Worm (Caenorhabditis elegans) whole organism, L1 larva: ENCODE measurements around the gene unc-10.

ENCODE experiments used
- C04F5.9 ChIP-seq: sonication (generic microtip); optimal IDR thresholded peaks from 2 replicates; lab custom pipeline; 2016; ENCODE audit warnings: missing genetic modification characterization, missing compliant biosample characterization
- Y116A8C.19 ChIP-seq: sonication (generic microtip); optimal IDR thresholded peaks from 2 replicates; lab custom pipeline; 2016; ENCODE audit warnings: missing compliant biosample characterization, missing genetic modification characterization, borderline replicate concordance
- aha-1 ChIP-seq: fragments of 150-350 bp; optimal IDR thresholded peaks from 2 replicates; lab custom pipeline; 2014; ENCODE audit warnings: missing biosample characterization, missing genetic modification characterization
- aly-2 ChIP-seq: fragments of 150-350 bp; optimal IDR thresholded peaks from 2 replicates; lab custom pipeline; 2014; ENCODE audit warnings: missing biosample characterization, missing genetic modification characterization
- ama-1 ChIP-seq: fragments of 150-350 bp; optimal IDR thresholded peaks from 2 replicates; lab custom pipeline; 2014
- ceh-82 ChIP-seq, 3 experiments: fragments of 150-350 bp in 1 of 3; sonication (generic microtip) in 2 of 3; optimal IDR thresholded peaks; 2 replicates each; lab custom pipeline; 2014 to 2017; ENCODE audit warnings: missing biosample characterization in 3 of 3, missing genetic modification characterization in 3 of 3
- ceh-88 ChIP-seq: fragments of 200-800 bp; sonication (Bioruptor generic); IDR thresholded peaks from 2 replicates; pipeline ENCODE4 v1.3.6; 2022; ENCODE audit warnings: missing genetic modification characterization, missing compliant biosample characterization
- dpl-1 ChIP-seq, 3 experiments: fragments of 150-350 bp in 2 of 3; sonication (generic microtip) in 1 of 3; optimal IDR thresholded peaks; 2 replicates each; lab custom pipeline; 2014 to 2017; ENCODE audit warnings: missing biosample characterization in 3 of 3, missing genetic modification characterization in 3 of 3, missing genetic modification reagents in 3 of 3
- efl-1 ChIP-seq, 4 experiments: fragments of 150-350 bp; optimal IDR thresholded peaks in 3 of 4; peaks in 1 of 4; 1 replicate in 1 of 4; 2 replicates in 3 of 4; lab custom pipeline; 2014; ENCODE audit warnings: missing biosample characterization in 2 of 4, missing genetic modification characterization in 2 of 4, missing genetic modification reagents in 2 of 4
- elt-2 ChIP-seq: sonication (generic microtip); optimal IDR thresholded peaks from 2 replicates; lab custom pipeline; 2016; ENCODE audit warnings: missing genetic modification characterization, mild to moderate bottlenecking, inconsistent platforms, missing compliant biosample characterization, missing genetic modification reagents
- elt-3 ChIP-seq, 6 experiments: fragments of 150-350 bp in 1 of 6; sonication (generic microtip); optimal IDR thresholded peaks; 2 replicates each; lab custom pipeline; 2017 to 2018; ENCODE audit warnings: missing biosample characterization in 6 of 6, missing genetic modification characterization in 6 of 6, inconsistent platforms in 1 of 6
- fkh-10 ChIP-seq: sonication (generic microtip); optimal IDR thresholded peaks from 2 replicates; lab custom pipeline; 2017; ENCODE audit warnings: missing biosample characterization, missing genetic modification reagents, missing genetic modification characterization
- grh-1 ChIP-seq: fragments of 200-800 bp; sonication (Bioruptor generic); IDR thresholded peaks from 2 replicates; pipeline ENCODE4 v1.3.6; 2022; ENCODE audit warnings: missing genetic modification reagents, missing genetic modification characterization, missing compliant biosample characterization
- lin-35 ChIP-seq, 2 experiments: fragments of 150-350 bp; optimal IDR thresholded peaks; 2 replicates each; lab custom pipeline; 2014; ENCODE audit warnings: missing biosample characterization in 2 of 2, missing genetic modification characterization in 2 of 2, missing genetic modification reagents in 2 of 2
- lir-3 ChIP-seq: sonication (generic microtip); optimal IDR thresholded peaks from 2 replicates; lab custom pipeline; 2016; ENCODE audit warnings: mild to moderate bottlenecking, missing genetic modification characterization, moderate library complexity, missing compliant biosample characterization; ENCODE audit not compliant: poor library complexity
- mab-9 ChIP-seq: fragments of 200-800 bp; sonication (Bioruptor generic); IDR thresholded peaks from 2 replicates; pipeline ENCODE4 v1.3.6; 2022; ENCODE audit warnings: missing genetic modification reagents, missing genetic modification characterization, missing compliant biosample characterization
- mep-1 ChIP-seq: fragments of 150-350 bp; optimal IDR thresholded peaks from 2 replicates; lab custom pipeline; 2014; ENCODE audit warnings: missing biosample characterization, missing genetic modification characterization
- nhr-11 ChIP-seq: fragments of 150-350 bp; optimal IDR thresholded peaks from 2 replicates; lab custom pipeline; 2014; ENCODE audit warnings: missing biosample characterization, missing genetic modification characterization
- nhr-12 ChIP-seq: sonication (generic microtip); optimal IDR thresholded peaks from 2 replicates; lab custom pipeline; 2017; ENCODE audit warnings: missing biosample characterization, missing genetic modification characterization
- nhr-20 ChIP-seq: sonication (generic microtip); optimal IDR thresholded peaks from 2 replicates; lab custom pipeline; 2016; ENCODE audit warnings: mild to moderate bottlenecking, missing genetic modification characterization, missing compliant biosample characterization
- nhr-28 ChIP-seq: fragments of 150-350 bp; optimal IDR thresholded peaks from 2 replicates; lab custom pipeline; 2014; ENCODE audit warnings: missing biosample characterization, missing genetic modification characterization
- nhr-71 ChIP-seq: sonication (generic microtip); optimal IDR thresholded peaks from 2 replicates; lab custom pipeline; 2016; ENCODE audit warnings: mild to moderate bottlenecking, missing genetic modification characterization, moderate library complexity, missing compliant biosample characterization
- nhr-76 ChIP-seq: sonication (generic microtip); optimal IDR thresholded peaks from 2 replicates; lab custom pipeline; 2017; ENCODE audit warnings: missing biosample characterization, missing genetic modification characterization
- nhr-84 ChIP-seq: sonication (generic microtip); optimal IDR thresholded peaks from 2 replicates; lab custom pipeline; 2017; ENCODE audit warnings: missing biosample characterization, missing genetic modification characterization
- nhr-85 ChIP-seq: sonication (generic microtip); peaks from one replicate; lab custom pipeline; 2016; ENCODE audit warnings: missing genetic modification characterization, inconsistent platforms, missing compliant biosample characterization
- pqm-1 ChIP-seq: sonication (generic microtip); optimal IDR thresholded peaks from 3 replicates; lab custom pipeline; 2017; ENCODE audit warnings: missing biosample characterization, missing genetic modification characterization
- rnt-1 ChIP-seq: sonication (generic microtip); optimal IDR thresholded peaks from 2 replicates; lab custom pipeline; 2016; ENCODE audit warnings: mild to moderate bottlenecking, missing genetic modification characterization, moderate library complexity, missing compliant biosample characterization
- skn-1 ChIP-seq: fragments of 150-350 bp; optimal IDR thresholded peaks from 2 replicates; lab custom pipeline; 2014; ENCODE audit warnings: missing biosample characterization, missing genetic modification characterization
- tbx-2 ChIP-seq: sonication (generic microtip); optimal IDR thresholded peaks from 2 replicates; lab custom pipeline; 2016; ENCODE audit warnings: missing genetic modification characterization, missing compliant biosample characterization
- tlp-1 ChIP-seq: fragments of 150-350 bp; optimal IDR thresholded peaks from 2 replicates; lab custom pipeline; 2014; ENCODE audit warnings: missing biosample characterization, missing genetic modification characterization
- unc-62 ChIP-seq: fragments of 150-350 bp; optimal IDR thresholded peaks from 2 replicates; lab custom pipeline; 2014; ENCODE audit warnings: missing biosample characterization, missing genetic modification reagents, missing genetic modification characterization
- unc-98 ChIP-seq: fragments of 200-800 bp; sonication (Bioruptor generic); IDR thresholded peaks from 2 replicates; pipeline ENCODE4 v1.3.6; 2022; ENCODE audit warnings: missing genetic modification characterization, missing compliant biosample characterization
- vab-15 ChIP-seq: sonication (generic microtip); optimal IDR thresholded peaks from 2 replicates; lab custom pipeline; 2017; ENCODE audit warnings: missing genotype, mild to moderate bottlenecking, missing genetic modification characterization, missing compliant biosample characterization
- ztf-4 ChIP-seq: fragments of 150-350 bp; optimal IDR thresholded peaks from 2 replicates; lab custom pipeline; 2014; ENCODE audit warnings: missing biosample characterization, missing genetic modification characterization

The unc-10 gene

ce11 chrX:7305520-7306186, 25.5 kb upstream of the unc-10 start, which contains the start of gene sur-5 (continued):
- TF ChIP-seq vab-15 (tag; lab: Kevin White, UChicago) (no peak), elt-2 (tag; lab: Kevin White, UChicago) (peak; percentile 79), elt-3 (tag; optimal IDR thresholded peaks at IDR 0.05; lab: Kevin White, UChicago) (peak in 4 of 6 experiments; percentile 54 to 95 (median 64)), ama-1 (lab: Kevin White, UChicago) (no peak), nhr-85 (peak; percentile 78), tbx-2 (tag; lab: Kevin White, UChicago) (no peak), ztf-4 (tag; lab: Kevin White, UChicago) (no peak), grh-1 (no peak), Y116A8C.19 (no peak), ceh-88 (GFP tag; lab: Robert Waterston, UW) (no peak), nhr-71 (tag; lab: Kevin White, UChicago) (peak; percentile 72), mab-9 (no peak), lin-35 (GFP tag; optimal IDR thresholded peaks at IDR 0.05; lab: Kevin White, UChicago) (peak in 1 of 2 experiments; percentile 28), unc-62 (GFP tag; lab: Kevin White, UChicago) (no peak), nhr-12 (tag; lab: Kevin White, UChicago) (no peak), C04F5.9 (tag; lab: Kevin White, UChicago) (no peak), rnt-1 (tag; lab: Kevin White, UChicago) (peak; percentile 1), aha-1 (tag; lab: Kevin White, UChicago) (no peak), efl-1 (optimal IDR thresholded peaks at IDR 0.05; lab: Kevin White, UChicago) (no peak), efl-1 (GFP tag; optimal IDR thresholded peaks at IDR 0.05 in 1 of 2; lab: Kevin White, UChicago) (peak in 1 of 2 experiments; percentile 87)

DNA sequence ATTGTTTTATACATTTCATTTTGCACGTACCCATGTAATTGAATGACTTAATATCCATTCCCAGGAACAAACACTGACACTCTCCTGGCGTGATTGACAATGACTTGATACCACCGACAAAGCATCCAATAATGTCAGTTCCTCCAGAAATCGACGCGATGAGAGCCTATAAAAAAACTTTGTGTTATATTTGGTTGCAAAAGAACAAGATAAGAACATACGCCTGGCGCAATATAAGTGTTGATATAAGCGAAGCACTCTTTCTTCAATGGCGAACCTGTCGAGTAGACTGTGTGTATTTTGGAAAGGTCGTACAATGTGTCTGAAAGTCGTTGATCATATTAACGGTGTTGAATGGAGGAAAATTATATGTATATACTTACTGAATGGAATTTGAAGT, 23.0 kb upstream of the unc-10 start:
- TF ChIP-seq skn-1 (tag; lab: Kevin White, UChicago) (no peak), pqm-1 (tag; lab: Kevin White, UChicago) (no peak), mep-1 (tag; lab: Kevin White, UChicago) (no peak), nhr-12 (tag; lab: Kevin White, UChicago) (no peak), ceh-82 (tag; optimal IDR thresholded peaks at IDR 0.05; lab: Kevin White, UChicago) (no peak), nhr-84 (no peak), nhr-76 (tag; lab: Kevin White, UChicago) (no peak), tlp-1 (tag; lab: Kevin White, UChicago) (no peak), nhr-28 (no peak), nhr-11 (tag; lab: Kevin White, UChicago) (no peak), aly-2 (tag; lab: Kevin White, UChicago) (no peak), lin-35 (GFP tag; optimal IDR thresholded peaks at IDR 0.05; lab: Kevin White, UChicago) (no peak)

DNA sequence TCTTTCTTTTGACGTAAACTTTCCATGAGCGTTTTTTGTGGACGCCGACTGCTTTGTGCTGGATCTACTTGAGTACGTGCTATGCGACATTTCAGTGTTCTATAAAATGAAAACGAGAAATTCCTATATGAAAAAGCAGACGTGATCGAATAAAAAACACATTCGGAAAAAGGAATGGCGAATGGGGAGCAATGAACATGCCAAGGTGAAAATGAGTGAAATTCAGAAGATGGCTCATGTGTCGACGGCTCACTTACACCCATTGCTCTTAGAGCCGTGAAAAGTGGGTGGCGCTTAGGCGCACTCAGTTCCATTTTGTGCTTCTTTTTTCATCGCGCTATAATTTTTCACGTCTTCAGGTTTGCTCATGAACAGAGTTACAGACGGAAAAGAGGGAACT, 18.5 kb upstream of the unc-10 start, which contains the start of gene K03A1.4:
Gene K03A1.4 (minus strand): TSS at position 101 of the 400 bp plus-strand sequence.
- no peak for TF ChIP-seq dpl-1 (GFP tag; optimal IDR thresholded peaks at IDR 0.05; lab: Kevin White, UChicago)
- no peak for TF ChIP-seq nhr-71 (tag; lab: Kevin White, UChicago)
- TF ChIP-seq grh-1 = no peak
- no peak for TF ChIP-seq ama-1 (lab: Kevin White, UChicago)
- no peak for TF ChIP-seq fkh-10 (GFP tag; lab: Kevin White, UChicago)
- no peak for TF ChIP-seq unc-98
- no peak for TF ChIP-seq nhr-20
- TF ChIP-seq, all 84 proteins: peak for 0

ce11 chrX:7296310-7296709, 16.2 kb upstream of the unc-10 start:
- no peak for TF ChIP-seq fkh-10 (GFP tag; lab: Kevin White, UChicago)
- no peak for TF ChIP-seq lir-3 (tag; lab: Kevin White, UChicago)
- TF ChIP-seq unc-62 (GFP tag; lab: Kevin White, UChicago) = no peak
- TF ChIP-seq Y116A8C.19 = no peak
